Worm (Caenorhabditis elegans): ENCODE data around the gene F44E2.10.

Gene F44E2.10

ce11 chrIII:8873990-8874668, 43.2 kb upstream of the F44E2.10 start (continued):
- 0 out of 2 replicates have a peak, but pooled peaks have one; percentile 5 for TF ChIP-seq tra-1 (GFP tag; IDR thresholded peaks at IDR 0.05)
- TF ChIP-seq Y75B8A.6 (GFP tag; IDR thresholded peaks at IDR 0.05), result no peak
- TF ChIP-seq jun-1 (tag; optimal IDR thresholded peaks at IDR 0.05), result no peak
- peak; percentile 60 for TF ChIP-seq mes-2 (tag; optimal IDR thresholded peaks at IDR 0.05; ENCODE audit: poor library complexity, severe bottlenecking)
- TF ChIP-seq hif-1 (tag; optimal IDR thresholded peaks at IDR 0.05), result peak in 1 of 2 experiments; percentile 55
- peak; percentile 94 for TF ChIP-seq ama-1 (optimal IDR thresholded peaks at IDR 0.05)
- TF ChIP-seq sdz-12 (GFP tag; optimal IDR thresholded peaks at IDR 0.05), result no peak
- TF ChIP-seq F37D6.2 (tag; optimal IDR thresholded peaks at IDR 0.05), result peak; percentile 81
- peak; percentile 82 for TF ChIP-seq hlh-11 (tag; optimal IDR thresholded peaks at IDR 0.05)
- no peak for TF ChIP-seq nhr-41 (GFP tag; IDR thresholded peaks at IDR 0.05)
- TF ChIP-seq Y105C5A.15 (GFP tag; IDR thresholded peaks at IDR 0.05), result no peak
- peak; percentile 98 for TF ChIP-seq aha-1 (tag)
- TF ChIP-seq ceh-82 (tag; optimal IDR thresholded peaks at IDR 0.05), result no peak
- TF ChIP-seq nhr-48 (tag; optimal IDR thresholded peaks at IDR 0.05), result peak; percentile 36
- no peak for TF ChIP-seq dmd-9 (GFP tag; IDR thresholded peaks at IDR 0.05)
- TF ChIP-seq gei-8 (GFP tag; optimal IDR thresholded peaks at IDR 0.05), result peak; percentile 23
- TF ChIP-seq nhr-6 (tag; optimal IDR thresholded peaks at IDR 0.05), result peak; percentile 62
- peak in 1 of 2 experiments; percentile 62 for TF ChIP-seq daf-16 (GFP tag; optimal IDR thresholded peaks at IDR 0.05)
- TF ChIP-seq daf-16 (tag; optimal IDR thresholded peaks at IDR 0.05), result no peak
- TF ChIP-seq rbr-2 (tag; optimal IDR thresholded peaks at IDR 0.05), result peak; percentile 87
- TF ChIP-seq zip-2 (tag; optimal IDR thresholded peaks at IDR 0.05), result no peak
- TF ChIP-seq dve-1 (tag; optimal IDR thresholded peaks at IDR 0.05; ENCODE audit: insufficient read depth), result peak; percentile 38

DNA sequence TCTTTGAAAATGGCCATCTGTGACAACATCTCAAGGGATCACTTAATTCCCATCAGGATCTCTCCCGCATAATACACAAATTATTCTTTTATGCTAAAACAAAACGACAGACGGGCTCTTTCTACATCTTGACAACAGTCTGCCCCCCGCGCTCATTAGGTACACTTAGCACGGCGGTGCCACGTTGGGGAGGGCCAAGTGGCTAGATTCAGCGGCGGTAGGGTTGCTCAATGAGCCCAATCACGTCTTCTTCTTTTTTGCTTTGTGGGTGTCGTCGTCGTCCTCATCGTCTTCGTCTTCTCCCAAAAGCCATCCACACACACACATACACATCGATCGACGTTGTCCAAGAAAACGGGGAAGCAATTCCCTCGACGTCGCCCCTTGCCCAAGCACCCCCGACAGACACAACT, 42.1 kb upstream of the F44E2.10 start:
- TF ChIP-seq spr-3 (GFP tag; optimal IDR thresholded peaks at IDR 0.05), result peak; percentile 18
- 0 out of 2 replicates have a peak, but pooled peaks have one; percentile 58 for TF ChIP-seq F26F4.8 (GFP tag; conservative IDR thresholded peaks at IDR 0.05)
- peak; percentile 34 for TF ChIP-seq rbr-2 (tag; optimal IDR thresholded peaks at IDR 0.05)
- TF ChIP-seq lim-7 (GFP tag; IDR thresholded peaks at IDR 0.05), result peak; percentile 33; the same call in 1 of the 2 replicates
- peak; percentile 42 for TF ChIP-seq hmg-1.1 (GFP tag; IDR thresholded peaks at IDR 0.05)
- TF ChIP-seq ctbp-1 (GFP tag; IDR thresholded peaks at IDR 0.05), result peak; percentile 72; the same call in 1 of the 2 replicates
- TF ChIP-seq egl-43 (GFP tag; IDR thresholded peaks at IDR 0.05), result peak; percentile 61; the same call in 1 of the 2 replicates
- TF ChIP-seq vab-7 (GFP tag; IDR thresholded peaks at IDR 0.05), result peak; percentile 48
- peak; percentile 47 for TF ChIP-seq F37D6.2 (tag; optimal IDR thresholded peaks at IDR 0.05)
- 0 out of 2 replicates have a peak, but pooled peaks have one; percentile 10 for TF ChIP-seq pha-4 (GFP tag; IDR thresholded peaks at IDR 0.05)
- no peak for TF ChIP-seq pha-4 (tag; optimal IDR thresholded peaks at IDR 0.05)
- TF ChIP-seq mep-1 (tag; optimal IDR thresholded peaks at IDR 0.05), result peak; percentile 6
- TF ChIP-seq T26A8.4 (GFP tag; IDR thresholded peaks at IDR 0.05), result peak; percentile 40; the same call in 1 of the 2 replicates
- TF ChIP-seq ZK546.5 (tag; optimal IDR thresholded peaks at IDR 0.05), result no peak
- no peak for TF ChIP-seq nhr-77 (tag; optimal IDR thresholded peaks at IDR 0.05)
- no peak for TF ChIP-seq fos-1 (tag; optimal IDR thresholded peaks at IDR 0.05)

DNA sequence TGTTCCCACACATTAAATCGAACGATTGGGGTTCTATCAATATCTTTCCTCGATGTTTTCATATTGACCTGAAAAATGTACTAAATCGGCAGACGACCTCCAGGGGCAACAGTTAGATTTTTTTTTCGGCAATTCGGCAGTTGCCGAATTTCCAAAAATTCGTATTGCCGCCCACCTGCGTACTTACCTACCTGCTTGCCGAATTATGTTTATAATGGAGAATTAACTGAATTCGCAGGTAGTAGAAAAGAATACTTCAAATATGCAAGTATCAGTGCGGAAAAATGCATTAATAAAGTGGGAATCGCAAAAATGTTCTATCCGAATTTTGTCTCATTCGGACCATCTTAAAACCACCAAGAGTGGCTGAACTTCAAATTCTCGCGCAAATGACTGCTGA, 38.8 kb upstream of the F44E2.10 start:
- TF ChIP-seq aha-1 (tag) (peak; percentile 94), Y5F2A.4 (GFP tag; optimal IDR thresholded peaks at IDR 0.05) (no peak)
